Fruit fly (Drosophila melanogaster): ENCODE data around the gene CG10694.

dm6 chr3R:24106879-24107441, at the start of gene CG10694:
- TF ChIP-seq Ets21C (GFP tag; optimal IDR thresholded peaks at IDR 0.05), result no peak
- TF ChIP-seq CG7368 (GFP tag; optimal IDR thresholded peaks at IDR 0.05), result no peak
- no peak for TF ChIP-seq eg (GFP tag; IDR thresholded peaks at IDR 0.05)
- TF ChIP-seq Gug (GFP tag; IDR thresholded peaks at IDR 0.05), result no peak
- TF ChIP-seq CG6163 (GFP tag; IDR thresholded peaks at IDR 0.05), result no peak
- TF ChIP-seq Ets96B (tag; optimal IDR thresholded peaks at IDR 0.05), result no peak
- TF ChIP-seq CG3919 (GFP tag; optimal IDR thresholded peaks at IDR 0.05), result no peak
